Worm (Caenorhabditis elegans) whole organism, L3 larva: ENCODE measurements around the gene srd-74.

ENCODE experiments used
- aly-2 ChIP-seq: fragments of 150-350 bp; optimal IDR thresholded peaks from 2 replicates; lab custom pipeline; 2014; ENCODE audit warnings: missing biosample characterization, missing genetic modification characterization
- ama-1 ChIP-seq: fragments of 150-350 bp; optimal IDR thresholded peaks from 2 replicates; lab custom pipeline; 2018
- ceh-82 ChIP-seq: fragments of 150-350 bp; optimal IDR thresholded peaks from 2 replicates; lab custom pipeline; 2014; ENCODE audit warnings: missing biosample characterization, missing genetic modification characterization
- ceh-9 ChIP-seq: sonication (generic microtip); optimal IDR thresholded peaks from 2 replicates; lab custom pipeline; 2018; ENCODE audit warnings: missing biosample characterization, missing genetic modification characterization
- elt-1 ChIP-seq: fragments of 150-350 bp; optimal IDR thresholded peaks from 2 replicates; lab custom pipeline; 2014; ENCODE audit warnings: missing biosample characterization, missing genetic modification characterization
- fos-1 ChIP-seq: fragments of 150-350 bp; optimal IDR thresholded peaks from 2 replicates; lab custom pipeline; 2014; ENCODE audit warnings: missing biosample characterization, missing genetic modification characterization
- nhr-12 ChIP-seq: fragments of 150-350 bp; optimal IDR thresholded peaks from 2 replicates; lab custom pipeline; 2014; ENCODE audit warnings: missing biosample characterization, missing genetic modification characterization
- nhr-237 ChIP-seq: fragments of 150-350 bp; optimal IDR thresholded peaks from 2 replicates; lab custom pipeline; 2014; ENCODE audit warnings: missing biosample characterization, missing genetic modification characterization
- nhr-25 ChIP-seq: sonication (generic microtip); optimal IDR thresholded peaks from 2 replicates; lab custom pipeline; 2017; ENCODE audit warnings: missing biosample characterization, missing genetic modification characterization
- nhr-28 ChIP-seq: fragments of 150-350 bp; optimal IDR thresholded peaks from 2 replicates; lab custom pipeline; 2014; ENCODE audit warnings: missing biosample characterization, missing genetic modification characterization
- nhr-76 ChIP-seq: fragments of 150-350 bp; sonication (generic microtip); optimal IDR thresholded peaks from 5 replicates; lab custom pipeline; 2014; ENCODE audit warnings: missing biosample characterization, missing genetic modification characterization
- unc-62 ChIP-seq: fragments of 150-350 bp; sonication (generic microtip); optimal IDR thresholded peaks from 4 replicates; lab custom pipeline; 2014; ENCODE audit warnings: missing biosample characterization, missing genetic modification reagents, missing genetic modification characterization
- zag-1 ChIP-seq: fragments of 150-350 bp; optimal IDR thresholded peaks from 2 replicates; lab custom pipeline; 2014; ENCODE audit warnings: missing biosample characterization, missing genetic modification characterization
- ztf-4 ChIP-seq: fragments of 150-350 bp; optimal IDR thresholded peaks from 2 replicates; lab custom pipeline; 2014; ENCODE audit warnings: missing biosample characterization, missing genetic modification characterization

DNA sequence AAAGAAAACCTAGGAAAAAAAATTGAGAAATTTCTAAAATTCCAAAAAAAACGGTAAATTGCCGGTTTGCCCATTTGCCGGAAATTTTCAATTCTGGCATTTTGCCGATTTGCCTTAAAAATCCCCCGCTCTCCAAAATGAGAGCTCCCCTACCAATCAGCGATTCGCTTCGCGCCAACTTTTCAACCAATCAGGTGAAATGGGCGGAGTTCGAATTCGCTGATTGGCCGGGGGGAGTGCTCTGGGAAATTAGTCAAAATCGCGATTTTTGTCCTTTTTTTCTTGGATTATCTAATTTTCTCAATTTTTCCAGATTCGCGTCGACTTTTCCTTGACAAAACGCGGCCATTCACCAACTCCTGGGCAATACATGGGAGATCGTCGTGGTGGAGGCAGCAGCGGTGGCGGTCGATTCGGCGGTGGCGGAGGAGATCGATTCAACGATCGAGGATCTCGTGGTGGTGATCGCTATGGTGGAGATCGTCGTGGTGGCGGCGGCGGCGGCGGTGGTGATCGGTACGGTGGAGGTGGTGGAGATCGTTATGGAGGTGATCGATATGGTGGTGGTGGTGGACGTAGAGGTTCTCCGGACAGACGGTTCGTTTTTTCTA is 47.8 kb downstream of the srd-74 start:
- TF ChIP-seq aly-2 (tag; lab: Kevin White, UChicago): no peak
- no peak for TF ChIP-seq nhr-76 (tag; lab: Kevin White, UChicago)
- TF ChIP-seq unc-62 (GFP tag; lab: Kevin White, UChicago): no peak
- no peak for TF ChIP-seq elt-1 (tag; lab: Kevin White, UChicago)
- no peak for TF ChIP-seq ama-1 (lab: Kevin White, UChicago)
- no peak for TF ChIP-seq nhr-237 (tag; lab: Kevin White, UChicago)
- no peak for TF ChIP-seq nhr-12
- TF ChIP-seq zag-1 (tag; lab: Kevin White, UChicago): no peak
- TF ChIP-seq ztf-4: no peak
- no peak for TF ChIP-seq fos-1 (tag; lab: Kevin White, UChicago)
- TF ChIP-seq nhr-25: no peak
- TF ChIP-seq nhr-28 (tag; lab: Kevin White, UChicago): no peak
- no peak for TF ChIP-seq ceh-9
- TF ChIP-seq ceh-82 (tag; lab: Kevin White, UChicago): no peak
